Worm (Caenorhabditis elegans) whole organism, L3 larva: ENCODE data around the gene F46B6.6.
A peak's percentile ranks its signal among the peaks of the same experiment; 100 is the strongest.

Experiments used
- R02D3.7 ChIP-seq: fragments of 150-350 bp; optimal IDR thresholded peaks from 2 replicates; lab custom pipeline; 2014; ENCODE audit warnings: missing biosample characterization, missing genetic modification characterization
- ZK546.5 ChIP-seq: sonication (generic microtip); optimal IDR thresholded peaks from 2 replicates; lab custom pipeline; 2017; ENCODE audit warnings: missing biosample characterization, missing genetic modification characterization
- aly-2 ChIP-seq: fragments of 150-350 bp; optimal IDR thresholded peaks from 2 replicates; lab custom pipeline; 2014; ENCODE audit warnings: missing biosample characterization, missing genetic modification characterization
- ama-1 ChIP-seq: fragments of 150-350 bp; optimal IDR thresholded peaks from 2 replicates; lab custom pipeline; 2018
- ceh-16 ChIP-seq: sonication (generic microtip); optimal IDR thresholded peaks from 2 replicates; lab custom pipeline; 2017; ENCODE audit warnings: missing biosample characterization, missing genetic modification characterization
- ceh-28 ChIP-seq: fragments of 150-350 bp; optimal IDR thresholded peaks from 2 replicates; lab custom pipeline; 2014; ENCODE audit warnings: missing biosample characterization, missing genetic modification reagents, missing genetic modification characterization
- ceh-82 ChIP-seq: fragments of 150-350 bp; optimal IDR thresholded peaks from 2 replicates; lab custom pipeline; 2014; ENCODE audit warnings: missing biosample characterization, missing genetic modification characterization
- ceh-9 ChIP-seq: sonication (generic microtip); optimal IDR thresholded peaks from 2 replicates; lab custom pipeline; 2018; ENCODE audit warnings: missing biosample characterization, missing genetic modification characterization
- daf-12 ChIP-seq: fragments of 150-350 bp; optimal IDR thresholded peaks from 2 replicates; lab custom pipeline; 2014; ENCODE audit warnings: missing biosample characterization, missing genetic modification reagents, missing genetic modification characterization
- egl-27 ChIP-seq: sonication (generic microtip); optimal IDR thresholded peaks from 4 replicates; lab custom pipeline; 2017; ENCODE audit warnings: missing biosample characterization, missing genetic modification reagents, missing genetic modification characterization
- elt-3 ChIP-seq, 3 experiments: fragments of 150-350 bp in 1 of 3; sonication (generic microtip) in 2 of 3; optimal IDR thresholded peaks; 2 replicates in 2 of 3; 4 replicates in 1 of 3; lab custom pipeline; 2014 to 2017; ENCODE audit warnings: missing biosample characterization in 3 of 3, missing genetic modification characterization in 3 of 3
- eor-1 ChIP-seq, 2 experiments: fragments of 150-350 bp; optimal IDR thresholded peaks; 2 replicates each; lab custom pipeline; 2014 to 2018; ENCODE audit warnings: missing biosample characterization in 2 of 2, missing genetic modification characterization in 2 of 2
- fkh-10 ChIP-seq: sonication (generic microtip); optimal IDR thresholded peaks from 2 replicates; lab custom pipeline; 2017; ENCODE audit warnings: missing biosample characterization, missing genetic modification reagents, missing genetic modification characterization
- fkh-2 ChIP-seq: fragments of 150-350 bp; optimal IDR thresholded peaks from 2 replicates; lab custom pipeline; 2014; ENCODE audit warnings: missing biosample characterization, missing genetic modification reagents, missing genetic modification characterization
- hmg-11 ChIP-seq: sonication (generic microtip); optimal IDR thresholded peaks from 2 replicates; lab custom pipeline; 2016; ENCODE audit warnings: missing genetic modification characterization, missing compliant biosample characterization
- jun-1 ChIP-seq: fragments of 150-350 bp; optimal IDR thresholded peaks from 2 replicates; lab custom pipeline; 2014; ENCODE audit warnings: missing biosample characterization, missing genetic modification reagents, missing genetic modification characterization
- lin-15B ChIP-seq: fragments of 150-350 bp; optimal IDR thresholded peaks from 2 replicates; lab custom pipeline; 2014; ENCODE audit warnings: missing biosample characterization, missing genetic modification characterization
- lin-39 ChIP-seq: fragments of 150-350 bp; optimal IDR thresholded peaks from 2 replicates; lab custom pipeline; 2018; ENCODE audit warnings: missing biosample characterization, missing genetic modification reagents, missing genetic modification characterization
- lsy-12 ChIP-seq: sonication (generic microtip); optimal IDR thresholded peaks from 2 replicates; lab custom pipeline; 2016; ENCODE audit warnings: mild to moderate bottlenecking, missing genetic modification characterization, missing compliant biosample characterization
- mml-1 ChIP-seq: fragments of 150-350 bp; sonication (generic microtip); optimal IDR thresholded peaks from 3 replicates; lab custom pipeline; 2014; ENCODE audit warnings: missing biosample characterization, missing genetic modification characterization
- nhr-11 ChIP-seq: fragments of 150-350 bp; optimal IDR thresholded peaks from 2 replicates; lab custom pipeline; 2014; ENCODE audit warnings: missing biosample characterization, missing genetic modification characterization
- nhr-23 ChIP-seq: fragments of 150-350 bp; optimal IDR thresholded peaks from 2 replicates; lab custom pipeline; 2014; ENCODE audit warnings: missing biosample characterization, missing genetic modification reagents, missing genetic modification characterization
- nhr-237 ChIP-seq: fragments of 150-350 bp; optimal IDR thresholded peaks from 2 replicates; lab custom pipeline; 2014; ENCODE audit warnings: missing biosample characterization, missing genetic modification characterization
- nhr-25 ChIP-seq: sonication (generic microtip); optimal IDR thresholded peaks from 2 replicates; lab custom pipeline; 2017; ENCODE audit warnings: missing biosample characterization, missing genetic modification characterization
- nhr-43 ChIP-seq: sonication (generic microtip); optimal IDR thresholded peaks from 2 replicates; lab custom pipeline; 2016; ENCODE audit warnings: mild to moderate bottlenecking, missing genetic modification characterization, missing compliant biosample characterization; ENCODE audit not compliant: poor library complexity, severe bottlenecking
- nhr-67 ChIP-seq: fragments of 150-350 bp; optimal IDR thresholded peaks from 2 replicates; lab custom pipeline; 2014; ENCODE audit warnings: missing biosample characterization, missing genetic modification characterization
- nhr-76 ChIP-seq: fragments of 150-350 bp; sonication (generic microtip); optimal IDR thresholded peaks from 5 replicates; lab custom pipeline; 2014; ENCODE audit warnings: missing biosample characterization, missing genetic modification characterization
- nhr-77 ChIP-seq: fragments of 150-350 bp; optimal IDR thresholded peaks from 2 replicates; lab custom pipeline; 2014; ENCODE audit warnings: missing biosample characterization, missing genetic modification characterization
- pqm-1 ChIP-seq: fragments of 150-350 bp; optimal IDR thresholded peaks from 2 replicates; lab custom pipeline; 2017; ENCODE audit warnings: missing biosample characterization, missing genetic modification characterization, inconsistent platforms
- sea-2 ChIP-seq: fragments of 150-350 bp; sonication (generic microtip); optimal IDR thresholded peaks from 4 replicates; lab custom pipeline; 2014; ENCODE audit warnings: missing biosample characterization, missing genetic modification reagents, missing genetic modification characterization
- skn-1 ChIP-seq: fragments of 150-350 bp; optimal IDR thresholded peaks from 2 replicates; lab custom pipeline; 2014; ENCODE audit warnings: missing biosample characterization, missing genetic modification characterization
- snpc-4 ChIP-seq: fragments of 150-350 bp; optimal IDR thresholded peaks from 2 replicates; lab custom pipeline; 2014; ENCODE audit warnings: missing biosample characterization, missing genetic modification characterization
- tbx-2 ChIP-seq: sonication (generic microtip); optimal IDR thresholded peaks from 2 replicates; lab custom pipeline; 2016; ENCODE audit warnings: mild to moderate bottlenecking, missing genetic modification characterization, missing compliant biosample characterization
- zag-1 ChIP-seq: fragments of 150-350 bp; optimal IDR thresholded peaks from 2 replicates; lab custom pipeline; 2014; ENCODE audit warnings: missing biosample characterization, missing genetic modification characterization
- ztf-11 ChIP-seq: fragments of 150-350 bp; optimal IDR thresholded peaks from 2 replicates; lab custom pipeline; 2014; ENCODE audit warnings: missing biosample characterization, missing genetic modification characterization
- ztf-4 ChIP-seq: fragments of 150-350 bp; optimal IDR thresholded peaks from 2 replicates; lab custom pipeline; 2014; ENCODE audit warnings: missing biosample characterization, missing genetic modification characterization

Gene F46B6.6

DNA sequence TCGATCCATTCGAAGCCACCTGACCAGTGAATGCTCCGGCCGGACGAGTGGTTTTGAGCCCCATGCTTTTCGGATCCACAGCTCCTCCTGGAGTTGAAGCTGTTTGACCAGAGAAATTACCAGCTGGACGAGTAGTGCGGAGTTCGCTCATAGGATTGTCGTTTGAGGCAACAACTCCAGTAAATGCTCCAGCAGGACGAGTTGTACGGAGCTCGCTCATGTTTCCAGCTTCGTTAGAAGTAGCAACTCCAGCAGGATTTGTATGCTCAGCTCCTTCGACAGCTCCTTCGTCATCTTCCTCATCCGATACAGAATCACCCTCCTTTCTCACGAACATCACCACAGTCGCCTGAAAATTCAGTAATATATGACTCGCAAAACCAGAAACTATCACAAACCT is 33.1 kb downstream of the F46B6.6 start:
- no peak for TF ChIP-seq aly-2 (tag; lab: Kevin White, UChicago)
- TF ChIP-seq skn-1 (tag; lab: Kevin White, UChicago) = no peak
- TF ChIP-seq lin-15B = no peak
- TF ChIP-seq hmg-11 (tag; lab: Kevin White, UChicago) = no peak
- TF ChIP-seq mml-1 (tag; lab: Kevin White, UChicago) = no peak
- no peak for TF ChIP-seq ceh-9 (tag; lab: Kevin White, UChicago)
- TF ChIP-seq R02D3.7 = no peak
- TF ChIP-seq ztf-11 (tag; lab: Kevin White, UChicago) = no peak

DNA sequence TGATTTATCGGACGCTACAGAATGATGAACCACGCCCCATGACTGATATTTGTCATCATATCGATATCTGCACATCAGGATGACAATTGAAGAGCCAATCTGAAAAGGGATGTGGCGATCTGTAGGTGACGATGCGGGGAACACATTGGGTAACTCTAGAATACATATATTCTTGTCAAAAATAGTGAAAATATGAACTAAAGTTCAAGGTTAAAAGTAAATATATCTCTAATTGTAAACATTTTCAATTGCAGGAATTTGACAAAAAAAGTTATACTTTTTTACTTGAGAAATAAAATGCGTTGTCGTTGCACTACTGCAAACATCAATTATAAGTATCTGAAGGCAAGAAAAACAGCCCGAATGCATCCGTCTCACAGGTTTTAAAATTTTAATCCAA is 33.8 kb downstream of the F46B6.6 start, which contains the start of gene F58E6.6:
Gene F58E6.6, minus strand, starts transcription at position 101 of the 400 bp plus-strand sequence.
- TF ChIP-seq ceh-82 (no peak), zag-1 (tag; lab: Kevin White, UChicago) (no peak), nhr-76 (tag; lab: Kevin White, UChicago) (no peak), nhr-237 (tag; lab: Kevin White, UChicago) (no peak), jun-1 (tag; lab: Kevin White, UChicago) (no peak), mml-1 (tag; lab: Kevin White, UChicago) (no peak), nhr-43 (no peak), ztf-11 (tag; lab: Kevin White, UChicago) (no peak), pqm-1 (tag; lab: Kevin White, UChicago) (no peak), lin-39 (no peak), R02D3.7 (no peak), aly-2 (tag; lab: Kevin White, UChicago) (no peak), elt-3 (tag; optimal IDR thresholded peaks at IDR 0.05; lab: Kevin White, UChicago) (no peak), fkh-2 (tag; lab: Kevin White, UChicago) (no peak), ceh-9 (tag; lab: Kevin White, UChicago) (no peak), ztf-4 (tag; lab: Kevin White, UChicago) (no peak), nhr-25 (no peak), nhr-67 (tag; lab: Kevin White, UChicago) (no peak), ceh-16 (tag; lab: Kevin White, UChicago) (no peak)

DNA sequence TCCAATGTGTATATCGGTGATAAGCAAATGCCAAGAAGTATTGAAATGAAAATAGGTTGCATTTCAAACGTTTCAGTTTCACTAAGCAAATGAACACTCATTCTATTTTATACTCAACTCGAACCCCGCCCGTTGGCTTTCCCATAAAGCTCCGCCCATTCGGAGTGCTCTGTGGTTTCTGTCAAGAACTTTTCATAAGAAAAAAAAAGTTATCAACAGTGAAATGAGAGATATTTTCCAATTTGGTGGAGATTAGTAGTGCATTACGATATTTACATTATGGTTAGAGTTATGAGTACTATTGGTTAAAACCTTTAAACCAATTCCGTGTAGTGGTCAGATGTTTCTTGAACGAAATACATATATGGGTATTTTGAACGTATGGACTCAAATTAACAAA is 36.4 kb downstream of the F46B6.6 start, which contains the start of gene F58E6.4:
Gene F58E6.4, minus strand, starts transcription at position 101 of the 400 bp plus-strand sequence.
- no peak for TF ChIP-seq eor-1 (tag; optimal IDR thresholded peaks at IDR 0.05; lab: Kevin White, UChicago)
- no peak for TF ChIP-seq sea-2 (GFP tag; lab: Kevin White, UChicago)
- TF ChIP-seq ama-1 = no peak
- TF ChIP-seq snpc-4 = no peak
- no peak for TF ChIP-seq nhr-77 (tag; lab: Kevin White, UChicago)
- TF ChIP-seq elt-3 (tag; optimal IDR thresholded peaks at IDR 0.05; lab: Kevin White, UChicago) = no peak
- no peak for TF ChIP-seq ztf-4 (tag; lab: Kevin White, UChicago)
- no peak for TF ChIP-seq lin-15B
- no peak for TF ChIP-seq nhr-76 (tag; lab: Kevin White, UChicago)
- no peak for TF ChIP-seq fkh-10 (GFP tag; lab: Kevin White, UChicago)
- no peak for TF ChIP-seq daf-12
- no peak for TF ChIP-seq lsy-12
- no peak for TF ChIP-seq hmg-11 (tag; lab: Kevin White, UChicago)
- TF ChIP-seq nhr-237 (tag; lab: Kevin White, UChicago) = no peak
- no peak for TF ChIP-seq aly-2 (tag; lab: Kevin White, UChicago)
- no peak for TF ChIP-seq ZK546.5 (tag; lab: Kevin White, UChicago)

DNA sequence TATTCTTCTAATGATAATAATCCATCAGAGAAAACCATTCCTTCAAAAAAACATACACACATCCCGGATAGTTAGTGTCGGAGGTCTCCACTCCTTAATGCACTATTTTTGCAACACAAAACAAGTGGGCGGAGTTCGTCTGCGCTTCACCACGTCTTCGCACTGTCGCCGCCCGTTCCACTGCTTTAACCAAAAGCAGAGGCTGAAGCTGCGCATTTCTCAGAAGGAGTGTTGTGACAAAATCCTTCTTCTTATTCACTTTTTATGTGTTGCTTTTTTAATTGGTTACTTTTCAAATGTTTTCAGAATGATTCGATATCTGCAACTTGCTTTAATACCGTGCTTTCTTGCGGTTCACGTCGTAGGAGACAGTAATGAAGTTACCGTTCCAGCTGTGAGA is 41.7 kb downstream of the F46B6.6 start, which contains the start of gene F58E6.13:
Gene F58E6.13, plus strand, starts transcription at position 301 of the 400 bp plus-strand sequence.
- no peak for TF ChIP-seq lin-15B
- TF ChIP-seq tbx-2 (tag; lab: Kevin White, UChicago) = no peak
- no peak for TF ChIP-seq snpc-4
- no peak for TF ChIP-seq nhr-11 (tag; lab: Kevin White, UChicago)
- TF ChIP-seq nhr-23 (tag; lab: Kevin White, UChicago) = no peak

DNA sequence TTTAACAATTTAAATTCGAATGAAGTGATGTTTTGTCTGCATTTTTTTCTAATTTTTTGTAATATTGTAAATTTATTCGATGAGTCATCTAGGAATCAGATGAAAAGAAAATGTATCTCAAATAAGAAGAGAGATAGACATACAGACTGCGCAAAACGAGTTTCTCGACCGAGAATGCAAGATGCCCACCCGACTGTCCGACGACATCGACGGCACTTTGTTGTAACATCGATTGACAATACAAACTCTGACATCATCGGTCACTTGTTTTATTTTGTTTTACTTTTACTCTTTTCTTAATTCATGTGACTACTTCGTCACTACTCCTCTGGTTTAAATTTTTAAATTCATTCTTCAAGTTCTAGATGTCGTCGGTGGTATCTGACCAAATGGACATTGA is 45.8 kb downstream of the F46B6.6 start, which contains the start of gene sta-2:
Gene sta-2, plus strand, starts transcription at position 349 of the 400 bp plus-strand sequence.
- TF ChIP-seq elt-3 (tag; optimal IDR thresholded peaks at IDR 0.05; lab: Kevin White, UChicago) = no peak
- TF ChIP-seq nhr-25 = peak; percentile 85
- peak; percentile 65 for TF ChIP-seq nhr-23 (tag; lab: Kevin White, UChicago)
- peak; percentile 57 for TF ChIP-seq ceh-28 (tag; lab: Kevin White, UChicago)
- peak; percentile 8 for TF ChIP-seq egl-27 (tag; lab: Kevin White, UChicago)
- TF ChIP-seq, all 47 proteins: peak for 4
